Worm (Caenorhabditis elegans) whole organism, L1 larva: Measurements from ENCODE around the gene srt-53.
A peak's percentile ranks its signal among the peaks of the same experiment; 100 is the strongest.

Experiments used
- C04F5.9 ChIP-seq: sonication (generic microtip); optimal IDR thresholded peaks from 2 replicates; lab custom pipeline; 2016; ENCODE audit warnings: missing genetic modification characterization, missing compliant biosample characterization
- F16B12.6 ChIP-seq: fragments of 150-350 bp; optimal IDR thresholded peaks from 2 replicates; lab custom pipeline; 2014; ENCODE audit warnings: missing biosample characterization, missing genetic modification characterization
- ama-1 ChIP-seq: fragments of 150-350 bp; optimal IDR thresholded peaks from 2 replicates; lab custom pipeline; 2014
- blmp-1 ChIP-seq: fragments of 150-350 bp; optimal IDR thresholded peaks from 2 replicates; lab custom pipeline; 2014; ENCODE audit warnings: missing biosample characterization, missing genetic modification characterization
- ceh-8 ChIP-seq: fragments of 200-800 bp; sonication (Bioruptor generic); optimal IDR thresholded peaks from 2 replicates; lab custom pipeline; 2018; ENCODE audit warnings: mild to moderate bottlenecking, missing genetic modification characterization, moderate library complexity, missing compliant biosample characterization
- ceh-82 ChIP-seq, 3 experiments: fragments of 150-350 bp in 1 of 3; sonication (generic microtip) in 2 of 3; optimal IDR thresholded peaks; 2 replicates each; lab custom pipeline; 2014 to 2017; ENCODE audit warnings: missing biosample characterization in 3 of 3, missing genetic modification characterization in 3 of 3
- ceh-88 ChIP-seq: fragments of 200-800 bp; sonication (Bioruptor generic); IDR thresholded peaks from 2 replicates; pipeline ENCODE4 v1.3.6; 2022; ENCODE audit warnings: missing genetic modification characterization, missing compliant biosample characterization
- dsc-1 ChIP-seq: sonication (generic microtip); optimal IDR thresholded peaks from 2 replicates; lab custom pipeline; 2016; ENCODE audit warnings: mild to moderate bottlenecking, missing genetic modification characterization, missing compliant biosample characterization
- efl-1 ChIP-seq, 4 experiments: fragments of 150-350 bp; optimal IDR thresholded peaks in 3 of 4; peaks in 1 of 4; 1 replicate in 1 of 4; 2 replicates in 3 of 4; lab custom pipeline; 2014; ENCODE audit warnings: missing biosample characterization in 2 of 4, missing genetic modification characterization in 2 of 4, missing genetic modification reagents in 2 of 4
- efl-3 ChIP-seq: fragments of 200-800 bp; sonication (Bioruptor generic); optimal IDR thresholded peaks from 2 replicates; lab custom pipeline; 2018; ENCODE audit warnings: mild to moderate bottlenecking, missing genetic modification characterization, missing compliant biosample characterization
- egl-13 ChIP-seq: sonication (generic microtip); optimal IDR thresholded peaks from 2 replicates; lab custom pipeline; 2016; ENCODE audit warnings: missing genotype, missing genetic modification reagents, missing genetic modification characterization, missing compliant biosample characterization
- elt-3 ChIP-seq, 6 experiments: fragments of 150-350 bp in 1 of 6; sonication (generic microtip); optimal IDR thresholded peaks; 2 replicates each; lab custom pipeline; 2017 to 2018; ENCODE audit warnings: missing biosample characterization in 6 of 6, missing genetic modification characterization in 6 of 6, inconsistent platforms in 1 of 6
- fkh-4 ChIP-seq: sonication (generic microtip); optimal IDR thresholded peaks from 2 replicates; lab custom pipeline; 2016; ENCODE audit warnings: missing compliant biosample characterization, missing genetic modification characterization, borderline replicate concordance
- hlh-4 ChIP-seq: sonication (generic microtip); optimal IDR thresholded peaks from 2 replicates; lab custom pipeline; 2016; ENCODE audit warnings: mild to moderate bottlenecking, missing genetic modification characterization, missing compliant biosample characterization
- hpl-2 ChIP-seq: fragments of 150-350 bp; optimal IDR thresholded peaks from 2 replicates; lab custom pipeline; 2014; ENCODE audit warnings: missing biosample characterization, missing genetic modification reagents, missing genetic modification characterization
- isw-1 ChIP-seq: fragments of 200-800 bp; sonication (Bioruptor generic); IDR thresholded peaks from 2 replicates; pipeline ENCODE4 v1.3.6; 2022; ENCODE audit warnings: missing genetic modification characterization, missing compliant biosample characterization
- jun-1 ChIP-seq: fragments of 150-350 bp; optimal IDR thresholded peaks from 2 replicates; lab custom pipeline; 2014; ENCODE audit warnings: missing biosample characterization, missing genetic modification reagents, missing genetic modification characterization
- lin-13 ChIP-seq: fragments of 150-350 bp; optimal IDR thresholded peaks from 2 replicates; lab custom pipeline; 2014; ENCODE audit warnings: missing biosample characterization, missing genetic modification reagents, missing genetic modification characterization
- lin-14 ChIP-seq: fragments of 200-800 bp; sonication (Bioruptor generic); optimal IDR thresholded peaks from 2 replicates; lab custom pipeline; 2018; ENCODE audit warnings: mild to moderate bottlenecking, missing genetic modification characterization, moderate library complexity, missing compliant biosample characterization
- lin-35 ChIP-seq, 2 experiments: fragments of 150-350 bp; optimal IDR thresholded peaks; 2 replicates each; lab custom pipeline; 2014; ENCODE audit warnings: missing biosample characterization in 2 of 2, missing genetic modification characterization in 2 of 2, missing genetic modification reagents in 2 of 2
- lir-3 ChIP-seq: sonication (generic microtip); optimal IDR thresholded peaks from 2 replicates; lab custom pipeline; 2016; ENCODE audit warnings: mild to moderate bottlenecking, missing genetic modification characterization, moderate library complexity, missing compliant biosample characterization; ENCODE audit not compliant: poor library complexity
- mab-9 ChIP-seq: fragments of 200-800 bp; sonication (Bioruptor generic); IDR thresholded peaks from 2 replicates; pipeline ENCODE4 v1.3.6; 2022; ENCODE audit warnings: missing genetic modification reagents, missing genetic modification characterization, missing compliant biosample characterization
- mef-2 ChIP-seq: fragments of 150-350 bp; optimal IDR thresholded peaks from 2 replicates; lab custom pipeline; 2014; ENCODE audit warnings: missing biosample characterization, missing genetic modification characterization
- nhr-11 ChIP-seq: fragments of 150-350 bp; optimal IDR thresholded peaks from 2 replicates; lab custom pipeline; 2014; ENCODE audit warnings: missing biosample characterization, missing genetic modification characterization
- nhr-28 ChIP-seq: fragments of 150-350 bp; optimal IDR thresholded peaks from 2 replicates; lab custom pipeline; 2014; ENCODE audit warnings: missing biosample characterization, missing genetic modification characterization
- nhr-76 ChIP-seq: sonication (generic microtip); optimal IDR thresholded peaks from 2 replicates; lab custom pipeline; 2017; ENCODE audit warnings: missing biosample characterization, missing genetic modification characterization
- nhr-85 ChIP-seq: sonication (generic microtip); peaks from one replicate; lab custom pipeline; 2016; ENCODE audit warnings: missing genetic modification characterization, inconsistent platforms, missing compliant biosample characterization
- nhr-90 ChIP-seq: sonication (generic microtip); optimal IDR thresholded peaks from 2 replicates; lab custom pipeline; 2016; ENCODE audit warnings: mild to moderate bottlenecking, missing genetic modification characterization, missing compliant biosample characterization; ENCODE audit not compliant: poor library complexity
- sox-4 ChIP-seq: sonication (generic microtip); optimal IDR thresholded peaks from 2 replicates; lab custom pipeline; 2016; ENCODE audit warnings: missing genetic modification characterization, missing compliant biosample characterization
- tlp-1 ChIP-seq: fragments of 150-350 bp; optimal IDR thresholded peaks from 2 replicates; lab custom pipeline; 2014; ENCODE audit warnings: missing biosample characterization, missing genetic modification characterization
- unc-130 ChIP-seq: fragments of 150-350 bp; optimal IDR thresholded peaks from 2 replicates; lab custom pipeline; 2017; ENCODE audit warnings: missing biosample characterization, missing genetic modification characterization, inconsistent platforms
- unc-62 ChIP-seq: fragments of 150-350 bp; optimal IDR thresholded peaks from 2 replicates; lab custom pipeline; 2014; ENCODE audit warnings: missing biosample characterization, missing genetic modification reagents, missing genetic modification characterization
- unc-98 ChIP-seq: fragments of 200-800 bp; sonication (Bioruptor generic); IDR thresholded peaks from 2 replicates; pipeline ENCODE4 v1.3.6; 2022; ENCODE audit warnings: missing genetic modification characterization, missing compliant biosample characterization
- vab-15 ChIP-seq: sonication (generic microtip); optimal IDR thresholded peaks from 2 replicates; lab custom pipeline; 2017; ENCODE audit warnings: missing genotype, mild to moderate bottlenecking, missing genetic modification characterization, missing compliant biosample characterization
- zag-1 ChIP-seq: fragments of 150-350 bp; optimal IDR thresholded peaks from 2 replicates; lab custom pipeline; 2014; ENCODE audit warnings: missing biosample characterization, missing genetic modification characterization

The srt-53 gene

ce11 chrV:7928660-7929059 is 11.5 kb downstream of the srt-53 start, which contains the start of gene srsx-5:
Gene srsx-5 (plus strand): TSS chrV:7928960.
- TF ChIP-seq elt-3 (tag; optimal IDR thresholded peaks at IDR 0.05; lab: Kevin White, UChicago): no peak
- TF ChIP-seq ceh-8 (GFP tag; lab: Kevin White, UChicago): no peak
- TF ChIP-seq lin-14: no peak
- TF ChIP-seq mab-9 (GFP tag; lab: Robert Waterston, UW): no peak
- TF ChIP-seq hpl-2 (GFP tag; lab: Kevin White, UChicago): no peak
- TF ChIP-seq unc-62 (GFP tag; lab: Kevin White, UChicago): no peak
- TF ChIP-seq dsc-1: peak; percentile 68

ce11 chrV:7926784-7927183 is 13.4 kb downstream of the srt-53 start, which contains the start of gene srsx-6:
Gene srsx-6 (plus strand): TSS chrV:7927084.
- TF ChIP-seq nhr-85 (tag; lab: Kevin White, UChicago) (no peak), F16B12.6 (tag; lab: Kevin White, UChicago) (no peak), ceh-82 (tag; optimal IDR thresholded peaks at IDR 0.05; lab: Kevin White, UChicago) (no peak), C04F5.9 (no peak), unc-130 (tag; lab: Kevin White, UChicago) (no peak), ceh-88 (GFP tag; lab: Robert Waterston, UW) (no peak), mab-9 (GFP tag; lab: Robert Waterston, UW) (no peak), blmp-1 (tag; lab: Kevin White, UChicago) (no peak), lin-35 (GFP tag; optimal IDR thresholded peaks at IDR 0.05; lab: Kevin White, UChicago) (no peak), isw-1 (GFP tag; lab: Robert Waterston, UW) (no peak)

DNA sequence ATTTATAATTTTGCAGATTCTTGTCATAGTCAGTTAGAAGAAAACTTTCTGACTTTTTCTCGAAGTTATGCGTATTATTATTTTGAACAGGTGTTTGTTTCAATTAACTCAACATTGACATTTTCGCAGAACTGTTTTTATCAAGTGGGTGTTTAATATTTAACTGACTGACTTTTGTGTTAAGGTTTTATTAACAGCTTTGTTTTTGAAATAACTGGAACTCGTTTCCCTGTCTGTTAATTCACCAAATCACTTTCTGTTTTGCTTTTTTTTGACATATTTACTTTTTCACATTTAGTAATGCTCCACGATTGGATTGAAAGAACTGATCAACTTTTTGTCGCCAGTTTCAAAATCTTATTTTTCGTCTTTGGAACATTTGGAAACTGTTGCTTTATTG is 14.7 kb downstream of the srt-53 start, which contains the start of gene srsx-7:
srsx-7 (plus strand) TSS at position 301 of the 400 bp plus-strand sequence.
- TF ChIP-seq nhr-76 (tag; lab: Kevin White, UChicago) (no peak), jun-1 (no peak), unc-62 (GFP tag; lab: Kevin White, UChicago) (no peak), efl-1 (optimal IDR thresholded peaks at IDR 0.05; lab: Kevin White, UChicago) (no peak), efl-1 (GFP tag; optimal IDR thresholded peaks at IDR 0.05 in 1 of 2; lab: Kevin White, UChicago) (no peak), lin-14 (no peak), hpl-2 (GFP tag; lab: Kevin White, UChicago) (no peak), hlh-4 (tag; lab: Kevin White, UChicago) (no peak), isw-1 (GFP tag; lab: Robert Waterston, UW) (no peak), egl-13 (tag; lab: Kevin White, UChicago) (no peak), efl-3 (no peak), blmp-1 (tag; lab: Kevin White, UChicago) (no peak)

ce11 chrV:7908431-7908830 is 31.8 kb downstream of the srt-53 start:
- TF ChIP-seq mef-2 (tag; lab: Kevin White, UChicago) (no peak), lin-13 (no peak), nhr-90 (tag; lab: Kevin White, UChicago) (no peak), nhr-76 (tag; lab: Kevin White, UChicago) (no peak), unc-98 (GFP tag; lab: Robert Waterston, UW) (no peak), C04F5.9 (no peak), zag-1 (tag; lab: Kevin White, UChicago) (no peak), vab-15 (tag; lab: Kevin White, UChicago) (no peak), sox-4 (tag; lab: Kevin White, UChicago) (no peak), ama-1 (lab: Kevin White, UChicago) (no peak), nhr-28 (no peak), lir-3 (no peak), nhr-11 (tag; lab: Kevin White, UChicago) (no peak), tlp-1 (tag; lab: Kevin White, UChicago) (no peak), isw-1 (GFP tag; lab: Robert Waterston, UW) (no peak), lin-14 (no peak), fkh-4 (tag; lab: Kevin White, UChicago) (no peak)
